Worm (Caenorhabditis elegans): Measurements from ENCODE around the gene C01G12.7.

- TF ChIP-seq him-1 (tag; optimal IDR thresholded peaks at IDR 0.05) (no peak), dao-5 (tag; optimal IDR thresholded peaks at IDR 0.05) (no peak), W03F9.2 (tag; optimal IDR thresholded peaks at IDR 0.05) (no peak)
Observed at ce11 chrII:14578013-14578412, 13.7 kb downstream of the C01G12.7 start, which contains the start of gene nspb-7.

All from whole organism, L4/young adult.